Fruit fly (Drosophila melanogaster) Kc167 (cell line): Measurements from ENCODE around the gene CG10853.

ENCODE experiments used
- Sin3A ChIP-seq: fragments of >200 bp; optimal IDR thresholded peaks from 2 replicates; lab custom pipeline; 2018; ENCODE audit warnings: missing external identifiers
- insv ChIP-seq: fragments of >200 bp; optimal IDR thresholded peaks from 3 replicates; lab custom pipeline; 2018; ENCODE audit warnings: missing external identifiers

dm6 chr3L:3909831-3910230 lies 37.9 kb upstream of the CG10853 start, which contains the start of gene mge:
- TF ChIP-seq insv (lab: Kevin White, UChicago) (no peak), Sin3A (lab: Kevin White, UChicago) (no peak)
